Worm (Caenorhabditis elegans): ENCODE data around the gene C18E9.9.
A peak's percentile ranks its signal among the peaks of the same experiment; 100 is the strongest.

C18E9.9 gene

DNA sequence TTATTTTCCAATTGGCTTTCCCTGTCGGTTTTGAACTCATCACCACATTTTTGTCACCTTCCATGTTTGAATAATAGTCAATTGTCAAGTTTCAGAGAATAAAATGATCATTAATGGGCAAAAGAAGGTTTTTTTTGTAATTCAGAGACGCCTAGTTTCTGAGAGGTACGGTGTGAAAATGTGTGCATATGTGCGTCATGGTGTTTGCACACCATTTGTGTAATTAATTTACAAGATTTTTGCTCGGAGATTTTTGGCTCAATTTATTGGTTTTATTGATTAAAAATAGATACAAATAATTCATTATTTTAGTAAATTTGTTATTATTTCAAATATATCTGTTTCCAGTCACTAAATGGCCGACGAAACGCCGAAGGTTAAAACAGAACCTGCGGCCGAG is 8.1 kb upstream of the C18E9.9 start, which contains the start of the genes F44G4.3 and tdp-1 (continued):
- no peak for TF ChIP-seq ZK337.2 (GFP tag; IDR thresholded peaks at IDR 0.05)
- TF ChIP-seq duxl-1 (tag; optimal IDR thresholded peaks at IDR 0.05; ENCODE audit: poor library complexity): no peak
- TF ChIP-seq F49E8.2 (tag; optimal IDR thresholded peaks at IDR 0.05; ENCODE audit: borderline replicate concordance): no peak
- TF ChIP-seq dpl-1 (GFP tag; optimal IDR thresholded peaks at IDR 0.05): peak; percentile 29
- TF ChIP-seq egl-43 (GFP tag; IDR thresholded peaks at IDR 0.05): no peak
- TF ChIP-seq mep-1 (tag; optimal IDR thresholded peaks at IDR 0.05): no peak
- no peak for TF ChIP-seq ztf-7 (tag; optimal IDR thresholded peaks at IDR 0.05)
- no peak for TF ChIP-seq tag-97 (GFP tag; IDR thresholded peaks at IDR 0.05)
- no peak for TF ChIP-seq unc-39 (tag; optimal IDR thresholded peaks at IDR 0.05)
- no peak for TF ChIP-seq T26A8.4 (GFP tag; IDR thresholded peaks at IDR 0.05)
- TF ChIP-seq zag-1 (tag; optimal IDR thresholded peaks at IDR 0.05): no peak
- no peak for TF ChIP-seq nhr-28 (tag; optimal IDR thresholded peaks at IDR 0.05)
- no peak for TF ChIP-seq lim-7 (GFP tag; IDR thresholded peaks at IDR 0.05)
- no peak for TF ChIP-seq skn-1 (tag; optimal IDR thresholded peaks at IDR 0.05)
- TF ChIP-seq mes-2 (tag; optimal IDR thresholded peaks at IDR 0.05; ENCODE audit: poor library complexity, severe bottlenecking): peak; percentile 55
- no peak for TF ChIP-seq ctbp-1 (GFP tag; IDR thresholded peaks at IDR 0.05)
- peak in 1 of 2 experiments; percentile 37 for TF ChIP-seq unc-62 (GFP tag; optimal IDR thresholded peaks at IDR 0.05 in 1 of 2)
- no peak for TF ChIP-seq unc-62 (tag; optimal IDR thresholded peaks at IDR 0.05)
- no peak for TF ChIP-seq Y75B8A.6 (GFP tag; IDR thresholded peaks at IDR 0.05)
- TF ChIP-seq ceh-44 (GFP tag; IDR thresholded peaks at IDR 0.05): no peak
- TF ChIP-seq mxl-3 (GFP tag; optimal IDR thresholded peaks at IDR 0.05): no peak
- no peak for TF ChIP-seq mdl-1 (tag; optimal IDR thresholded peaks at IDR 0.05)
- TF ChIP-seq daf-19 (GFP tag; conservative IDR thresholded peaks at IDR 0.05): no peak
- peak; percentile 27 for TF ChIP-seq T20F7.1 (GFP tag; optimal IDR thresholded peaks at IDR 0.05)
- peak in 1 of 2 experiments; percentile 93 for TF ChIP-seq lsy-2 (tag; optimal IDR thresholded peaks at IDR 0.05)
- no peak for TF ChIP-seq gei-8 (GFP tag; optimal IDR thresholded peaks at IDR 0.05)
- no peak for TF ChIP-seq lin-39 (tag; optimal IDR thresholded peaks at IDR 0.05)
- TF ChIP-seq fkh-10 (GFP tag; optimal IDR thresholded peaks at IDR 0.05): no peak
- TF ChIP-seq mxl-2 (GFP tag; conservative IDR thresholded peaks at IDR 0.05): no peak

DNA sequence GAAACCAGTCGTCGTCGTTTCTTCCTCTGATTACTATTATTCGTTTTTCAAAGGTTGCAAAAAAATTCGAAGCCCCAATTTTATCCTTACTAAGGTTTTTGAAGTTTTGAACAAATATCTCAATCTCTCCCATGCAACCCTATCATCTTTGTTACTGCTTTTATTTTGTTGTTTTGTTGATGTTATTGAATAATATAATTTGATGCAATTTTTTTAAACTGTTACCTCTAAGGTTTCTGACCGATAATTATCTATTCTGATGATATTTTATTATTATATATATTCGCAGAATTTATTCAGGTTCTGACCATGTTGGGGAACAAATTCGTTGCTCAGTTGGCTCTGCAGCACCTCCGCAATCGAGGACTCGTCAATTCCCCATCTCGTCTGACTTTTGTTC is 6.7 kb upstream of the C18E9.9 start, which contains the start of gene ndub-2:
ndub-2 (plus strand) TSS at position 301 of the 400 bp plus-strand sequence.
- no peak for TF ChIP-seq nhr-28 (tag; optimal IDR thresholded peaks at IDR 0.05)
- TF ChIP-seq aly-2 (tag; optimal IDR thresholded peaks at IDR 0.05): no peak
- no peak for TF ChIP-seq jun-1 (tag; optimal IDR thresholded peaks at IDR 0.05)
- TF ChIP-seq nhr-111 (GFP tag; optimal IDR thresholded peaks at IDR 0.05): no peak
- no peak for TF ChIP-seq ZK546.5 (tag; optimal IDR thresholded peaks at IDR 0.05)
- no peak for TF ChIP-seq F37D6.2 (tag; optimal IDR thresholded peaks at IDR 0.05)
- TF ChIP-seq unc-39 (tag; optimal IDR thresholded peaks at IDR 0.05): no peak
- TF ChIP-seq ceh-20 (GFP tag; IDR thresholded peaks at IDR 0.05): no peak
- no peak for TF ChIP-seq mep-1 (tag; optimal IDR thresholded peaks at IDR 0.05)
- TF ChIP-seq attf-4 (tag; optimal IDR thresholded peaks at IDR 0.05): no peak

DNA sequence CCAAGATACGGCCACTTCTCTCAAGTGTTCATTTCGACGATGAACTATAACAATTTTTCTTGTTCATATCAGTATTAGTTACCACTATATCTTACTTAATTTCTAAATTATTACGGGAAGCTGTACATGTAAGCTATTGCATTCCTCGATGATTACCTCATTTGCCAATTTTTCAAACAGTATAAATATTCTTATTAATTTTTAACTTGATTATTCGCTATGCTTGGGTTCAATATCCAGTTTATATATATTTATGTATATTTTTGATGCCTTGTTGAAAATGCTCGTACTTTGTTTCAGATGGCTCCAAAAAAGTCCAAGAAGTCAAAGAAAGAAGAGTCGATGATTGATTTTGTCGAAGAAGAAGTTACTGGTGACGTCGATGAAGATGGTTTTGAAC is 5.0 kb upstream of the C18E9.9 start, which contains the start of gene F44G4.1:
F44G4.1 (plus strand) TSS at position 301 of the 400 bp plus-strand sequence.
- TF ChIP-seq T26A8.4 (GFP tag; IDR thresholded peaks at IDR 0.05) (no peak), Y5F2A.4 (GFP tag; optimal IDR thresholded peaks at IDR 0.05) (no peak), Y105C5A.15 (GFP tag; IDR thresholded peaks at IDR 0.05) (no peak), egl-43 (GFP tag; IDR thresholded peaks at IDR 0.05) (no peak), aha-1 (tag) (no peak), unc-39 (tag; optimal IDR thresholded peaks at IDR 0.05) (no peak), daf-19 (GFP tag; conservative IDR thresholded peaks at IDR 0.05) (no peak), skn-1 (tag; optimal IDR thresholded peaks at IDR 0.05) (no peak), nhr-77 (tag; optimal IDR thresholded peaks at IDR 0.05) (no peak), T20F7.1 (GFP tag; optimal IDR thresholded peaks at IDR 0.05) (no peak), daf-12 (tag; optimal IDR thresholded peaks at IDR 0.05) (no peak), pqm-1 (tag; optimal IDR thresholded peaks at IDR 0.05) (no peak), lim-7 (GFP tag; IDR thresholded peaks at IDR 0.05) (no peak), arid-1 (GFP tag; conservative IDR thresholded peaks at IDR 0.05) (no peak)
